Fruit fly (Drosophila melanogaster): ENCODE measurements around the gene mtd.

Gene mtd

DNA sequence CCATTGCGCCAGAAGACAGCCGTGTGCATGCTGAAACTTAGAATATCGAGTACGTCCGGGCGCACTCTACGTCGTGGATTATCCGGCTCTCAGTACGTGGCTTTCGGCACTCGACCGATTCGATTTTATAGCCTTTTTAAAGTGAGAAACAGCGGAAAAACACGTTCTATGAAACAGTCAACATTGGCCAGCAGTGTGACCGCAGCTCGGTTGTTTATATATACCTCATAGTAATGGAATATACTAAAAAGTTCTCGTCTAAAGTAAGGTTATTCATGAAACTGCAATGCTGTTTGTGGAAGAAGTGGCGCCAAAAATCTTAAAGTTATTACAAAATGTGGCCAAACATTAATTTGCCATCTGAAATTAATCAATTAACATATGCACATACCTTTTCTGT is 52.9 kb downstream of the mtd start:
- TF ChIP-seq Sin3A (optimal IDR thresholded peaks at IDR 0.05) (no peak), h (optimal IDR thresholded peaks at IDR 0.05) (no peak), insv (optimal IDR thresholded peaks at IDR 0.05) (no peak), psq (optimal IDR thresholded peaks at IDR 0.05) (no peak), ttk (optimal IDR thresholded peaks at IDR 0.05) (no peak), Myc (optimal IDR thresholded peaks at IDR 0.05) (no peak)

DNA sequence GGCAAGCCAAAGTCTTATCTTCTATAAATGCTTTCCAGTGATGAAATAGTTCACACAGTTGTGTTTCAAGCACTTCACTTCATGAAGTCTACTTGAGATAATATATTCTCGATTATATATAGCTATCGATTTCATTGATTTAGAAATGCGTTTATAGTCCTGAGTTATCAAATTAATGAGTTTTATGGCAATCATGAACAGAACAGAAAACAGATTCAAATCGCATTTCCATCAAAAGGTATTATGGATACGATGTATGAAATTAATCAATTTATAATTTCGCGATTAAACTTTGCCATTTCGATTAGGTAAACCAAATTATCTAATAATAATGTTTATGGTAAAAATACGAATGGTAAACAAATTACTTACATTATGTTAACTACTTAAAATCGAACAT is 55.2 kb downstream of the mtd start:
- TF ChIP-seq psq (optimal IDR thresholded peaks at IDR 0.05) (no peak), Sin3A (optimal IDR thresholded peaks at IDR 0.05) (no peak), insv (optimal IDR thresholded peaks at IDR 0.05) (no peak), h (optimal IDR thresholded peaks at IDR 0.05) (no peak), Myc (optimal IDR thresholded peaks at IDR 0.05) (no peak), ttk (optimal IDR thresholded peaks at IDR 0.05) (no peak)

DNA sequence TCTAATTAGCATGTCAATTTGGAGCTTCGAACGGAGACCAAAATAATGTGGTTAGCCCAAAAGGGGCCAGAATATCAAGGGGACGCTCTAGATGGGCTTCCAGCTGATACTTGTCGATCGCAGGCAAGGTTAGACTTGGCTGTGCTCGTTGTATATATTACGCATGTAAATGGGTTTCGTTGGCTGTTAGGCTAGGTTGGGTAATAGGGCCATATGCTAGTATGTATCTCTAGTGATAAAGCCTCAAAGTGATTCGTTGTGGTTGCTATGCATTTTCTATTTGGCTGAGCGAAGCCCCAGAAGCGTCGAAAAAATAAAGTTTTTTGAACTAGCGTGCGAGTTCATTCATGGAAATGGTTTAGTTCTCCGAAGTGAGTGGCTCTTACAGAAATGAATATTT is 59.5 kb downstream of the mtd start:
- TF ChIP-seq Myc (optimal IDR thresholded peaks at IDR 0.05) (no peak), h (optimal IDR thresholded peaks at IDR 0.05) (no peak)

DNA sequence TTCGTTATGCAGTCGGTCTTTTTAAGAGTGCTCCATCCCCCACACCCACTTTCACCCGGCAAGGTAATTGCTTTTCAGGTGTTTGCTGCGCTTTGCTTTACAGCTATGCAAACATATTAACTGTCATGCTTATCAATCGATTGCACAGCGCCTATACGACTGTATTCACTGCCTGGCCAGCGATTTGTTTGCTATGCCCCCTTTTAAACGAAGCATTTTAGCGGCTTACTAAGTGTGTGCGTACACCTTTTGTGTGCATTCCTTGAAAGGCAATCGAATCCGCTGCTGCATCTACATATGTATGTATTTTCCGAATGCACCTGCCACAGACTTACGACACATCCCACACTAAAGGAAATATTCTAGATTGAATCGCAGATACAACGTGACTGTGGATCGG is 62.3 kb downstream of the mtd start:
- TF ChIP-seq ttk (optimal IDR thresholded peaks at IDR 0.05): no peak
- no peak for TF ChIP-seq Sin3A (optimal IDR thresholded peaks at IDR 0.05)
- TF ChIP-seq insv (optimal IDR thresholded peaks at IDR 0.05): no peak
- no peak for TF ChIP-seq Myc (optimal IDR thresholded peaks at IDR 0.05)
- no peak for TF ChIP-seq h (optimal IDR thresholded peaks at IDR 0.05)
- no peak for TF ChIP-seq psq (optimal IDR thresholded peaks at IDR 0.05)

DNA sequence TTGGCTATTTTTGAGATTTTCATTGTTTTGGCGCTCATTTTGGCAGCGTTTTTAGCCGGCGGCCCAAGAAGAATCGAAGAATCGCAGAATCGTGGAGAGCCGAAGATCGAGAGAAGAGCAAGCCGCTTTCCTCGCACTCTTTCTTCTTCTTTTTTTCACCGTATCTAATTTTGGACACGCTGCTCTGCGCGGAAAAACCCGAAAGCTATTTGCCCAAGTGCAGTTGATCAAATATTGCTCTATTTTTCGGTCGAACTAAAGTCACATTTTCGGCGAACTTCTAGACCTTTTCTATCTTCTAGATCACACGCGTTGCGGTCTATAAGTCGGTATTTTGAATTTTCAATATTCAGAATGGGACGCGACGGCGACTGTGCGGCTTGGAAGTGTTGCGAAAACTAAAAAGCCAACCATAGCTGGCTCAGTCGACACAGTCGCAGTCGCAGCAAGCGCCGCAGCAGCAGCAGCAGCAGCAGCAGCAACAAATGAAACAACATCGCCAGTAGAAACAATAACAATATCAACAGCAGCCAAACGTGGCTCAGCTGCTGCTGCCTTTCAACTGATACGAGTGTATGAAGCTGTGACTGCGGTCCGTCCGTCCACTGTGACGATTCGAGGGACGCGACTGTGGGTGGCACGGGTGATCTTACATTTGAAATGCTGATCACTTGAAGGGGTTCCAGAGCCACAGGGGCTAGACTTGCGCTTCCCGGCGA is 63.2 kb downstream of the mtd start:
- TF ChIP-seq insv (optimal IDR thresholded peaks at IDR 0.05) (no peak), Sin3A (optimal IDR thresholded peaks at IDR 0.05) (no peak), h (optimal IDR thresholded peaks at IDR 0.05) (no peak)

DNA sequence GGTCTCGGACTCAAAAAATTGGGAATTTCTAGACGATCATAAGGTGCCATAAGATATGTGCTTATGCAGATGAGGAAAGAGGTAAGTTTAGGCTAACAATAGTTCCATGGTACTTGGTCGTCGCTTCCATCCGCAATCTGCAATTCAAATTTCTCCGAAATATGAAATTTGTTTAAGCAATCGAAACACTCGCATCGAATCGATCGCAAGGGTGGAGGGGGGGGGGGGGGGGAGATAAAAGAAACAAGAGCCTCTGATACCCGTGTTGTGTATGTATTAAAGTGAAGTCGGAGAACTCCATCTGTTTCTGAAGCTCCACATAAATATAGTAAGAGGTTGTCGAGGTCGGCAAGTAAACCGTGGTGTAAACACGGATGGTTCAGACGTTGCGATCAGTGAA is 64.3 kb downstream of the mtd start:
- TF ChIP-seq ttk (optimal IDR thresholded peaks at IDR 0.05) (no peak), psq (optimal IDR thresholded peaks at IDR 0.05) (no peak), Myc (optimal IDR thresholded peaks at IDR 0.05) (no peak), h (optimal IDR thresholded peaks at IDR 0.05) (no peak)

DNA sequence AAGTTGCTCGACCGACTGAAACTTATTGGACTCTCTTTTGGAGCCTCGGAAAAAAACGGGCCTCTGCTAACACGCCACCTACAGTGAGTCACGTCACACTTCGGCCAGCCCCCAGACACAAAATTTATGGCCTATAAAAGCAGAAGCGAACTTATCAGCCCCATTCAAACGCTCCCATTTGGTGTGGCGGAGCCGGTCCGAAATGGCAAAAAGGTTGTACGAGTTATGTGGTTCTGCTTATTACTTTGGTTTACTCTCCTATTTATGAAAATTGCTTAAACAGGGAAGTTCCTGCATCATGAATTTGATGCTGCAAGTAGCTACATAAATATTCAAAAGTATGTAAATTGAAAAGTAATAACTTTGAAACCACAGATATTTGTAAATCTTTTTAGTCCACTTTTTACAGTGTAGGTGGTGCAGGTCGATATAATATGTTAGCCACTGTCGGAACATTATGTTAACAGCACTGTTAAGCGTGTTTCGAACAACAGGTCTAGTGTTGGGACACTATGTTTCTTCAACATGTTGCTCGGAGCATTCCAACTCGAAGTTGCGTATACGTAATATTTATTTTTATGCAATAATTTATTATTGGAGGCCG is 66.8 kb downstream of the mtd start:
- peak; percentile 66 for TF ChIP-seq psq (optimal IDR thresholded peaks at IDR 0.05)
- no peak for TF ChIP-seq Myc (optimal IDR thresholded peaks at IDR 0.05)

DNA sequence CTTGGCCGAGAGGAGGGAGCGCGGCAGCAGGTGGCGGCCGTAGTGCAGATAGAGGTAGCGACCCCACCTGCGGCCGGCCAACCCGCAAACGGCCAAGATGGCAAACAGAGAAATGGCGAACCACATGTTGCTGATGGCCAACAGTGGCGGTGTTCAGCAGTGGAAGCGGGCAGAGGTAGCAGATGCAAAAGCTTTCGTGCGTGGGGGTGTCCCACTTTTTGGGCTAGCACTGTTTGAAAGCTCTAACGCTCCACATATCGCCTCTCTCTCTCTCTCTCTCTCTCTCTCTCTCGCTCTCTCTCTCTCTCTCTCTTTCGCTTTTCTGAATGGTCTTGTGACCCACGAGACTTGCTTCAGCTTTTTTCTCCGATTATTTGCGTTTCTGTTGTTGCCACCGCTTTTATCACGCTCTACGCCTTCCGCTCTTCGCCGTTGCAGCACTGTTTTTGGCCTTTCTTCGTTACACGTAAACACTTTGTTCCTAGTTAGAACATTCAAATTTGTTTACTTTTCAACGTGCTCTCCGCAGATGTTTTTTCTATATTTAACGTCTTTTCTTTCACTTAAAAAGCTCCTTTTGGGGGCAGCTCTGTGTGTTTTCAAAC is 67.4 kb downstream of the mtd start:
- TF ChIP-seq h (optimal IDR thresholded peaks at IDR 0.05) (peak; percentile 87), insv (optimal IDR thresholded peaks at IDR 0.05) (peak; percentile 94), Sin3A (optimal IDR thresholded peaks at IDR 0.05) (no peak)

DNA sequence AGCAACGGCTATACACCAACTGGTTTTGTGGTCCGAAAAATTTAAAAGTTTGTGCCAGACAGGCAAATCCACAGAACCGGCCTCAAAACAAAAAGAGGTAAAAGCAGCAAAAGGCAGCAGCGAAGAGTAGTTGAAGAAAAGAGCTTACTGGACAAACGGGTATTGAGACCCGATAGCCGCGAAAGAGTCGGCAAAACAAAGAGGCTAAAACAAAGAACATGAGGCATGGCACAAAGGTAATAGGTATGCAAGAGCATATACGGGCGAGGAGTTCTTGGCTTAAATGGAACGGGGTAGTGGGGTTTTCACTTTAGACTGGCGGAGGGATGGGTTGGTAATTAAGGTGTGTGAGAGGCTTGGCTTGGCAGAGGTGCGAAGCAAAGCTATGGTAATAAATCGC is 69.1 kb downstream of the mtd start:
- no peak for TF ChIP-seq psq (optimal IDR thresholded peaks at IDR 0.05)
- TF ChIP-seq Myc (optimal IDR thresholded peaks at IDR 0.05): no peak
- TF ChIP-seq insv (optimal IDR thresholded peaks at IDR 0.05): no peak
- no peak for TF ChIP-seq h (optimal IDR thresholded peaks at IDR 0.05)
- no peak for TF ChIP-seq Sin3A (optimal IDR thresholded peaks at IDR 0.05)
- TF ChIP-seq ttk (optimal IDR thresholded peaks at IDR 0.05): no peak

DNA sequence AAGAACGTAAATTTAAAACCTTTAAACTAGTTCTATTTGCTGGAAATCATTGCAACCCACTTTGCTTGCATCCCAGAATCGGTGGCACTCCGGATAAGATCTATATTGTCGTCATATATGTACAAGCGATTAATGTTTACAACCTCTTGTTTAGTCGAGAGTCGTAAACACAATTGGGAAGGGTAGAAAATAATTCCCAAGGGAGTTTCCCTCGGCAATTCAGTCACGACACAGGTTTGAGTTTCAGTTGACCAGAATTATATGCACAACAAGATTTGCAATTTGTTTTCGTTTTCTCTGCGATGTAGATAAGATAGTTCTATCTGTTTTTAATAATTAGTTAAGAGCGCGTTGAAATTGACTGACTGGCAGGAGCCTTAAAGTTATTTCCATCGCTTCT is 69.9 kb downstream of the mtd start:
- TF ChIP-seq Sin3A (optimal IDR thresholded peaks at IDR 0.05) (no peak), h (optimal IDR thresholded peaks at IDR 0.05) (no peak), Myc (optimal IDR thresholded peaks at IDR 0.05) (no peak), psq (optimal IDR thresholded peaks at IDR 0.05) (no peak), insv (optimal IDR thresholded peaks at IDR 0.05) (no peak), ttk (optimal IDR thresholded peaks at IDR 0.05) (no peak)

DNA sequence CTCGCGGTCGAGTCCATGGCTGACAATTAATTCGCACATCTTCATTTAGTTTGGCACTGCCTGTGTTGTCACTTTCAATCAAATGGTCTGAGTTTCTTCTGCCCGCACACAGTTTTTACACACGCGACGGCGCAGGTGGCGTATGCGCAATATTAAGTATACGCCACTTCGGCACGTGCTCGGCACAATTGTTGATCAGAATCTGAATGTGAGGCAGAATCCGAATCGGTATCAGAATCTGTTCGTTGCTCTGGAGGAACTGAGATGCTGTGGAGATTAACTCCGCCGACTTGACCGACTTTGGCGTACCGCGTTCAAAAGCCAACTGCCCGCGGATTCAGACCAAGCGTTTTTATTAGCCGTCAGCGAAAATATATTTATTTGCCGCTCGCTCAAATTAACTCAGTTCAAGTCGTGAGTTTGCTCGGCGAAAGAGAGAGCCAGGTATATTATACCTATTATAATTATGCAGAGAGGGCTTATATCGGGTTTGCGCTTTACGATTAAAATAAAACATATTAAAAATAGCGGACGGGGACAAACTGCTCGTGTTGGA is 70.6 kb downstream of the mtd start:
- TF ChIP-seq Myc (optimal IDR thresholded peaks at IDR 0.05) (no peak), psq (optimal IDR thresholded peaks at IDR 0.05) (no peak), Sin3A (optimal IDR thresholded peaks at IDR 0.05) (no peak)

DNA sequence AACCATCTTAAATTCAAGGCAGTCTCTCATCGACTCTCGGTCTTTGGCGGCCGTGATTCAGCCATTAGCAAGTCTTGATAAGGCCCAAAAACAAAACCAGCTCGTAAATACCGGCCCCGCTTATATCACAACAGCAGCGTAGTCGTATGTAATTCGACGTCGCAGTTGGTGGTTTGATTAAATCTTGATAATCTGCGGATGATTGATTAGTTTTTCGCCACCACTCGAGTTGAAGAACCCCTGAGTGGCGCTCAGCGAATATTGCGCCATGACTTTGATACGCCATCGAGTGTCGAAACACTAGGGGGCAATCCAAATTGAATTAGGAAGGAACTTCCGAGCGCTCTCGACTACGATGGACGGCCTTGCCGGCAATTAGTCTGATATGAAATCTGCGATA is 71.6 kb downstream of the mtd start:
- TF ChIP-seq Myc (optimal IDR thresholded peaks at IDR 0.05): no peak
- no peak for TF ChIP-seq h (optimal IDR thresholded peaks at IDR 0.05)
- no peak for TF ChIP-seq psq (optimal IDR thresholded peaks at IDR 0.05)
- no peak for TF ChIP-seq insv (optimal IDR thresholded peaks at IDR 0.05)
- TF ChIP-seq Sin3A (optimal IDR thresholded peaks at IDR 0.05): no peak
- no peak for TF ChIP-seq ttk (optimal IDR thresholded peaks at IDR 0.05)

DNA sequence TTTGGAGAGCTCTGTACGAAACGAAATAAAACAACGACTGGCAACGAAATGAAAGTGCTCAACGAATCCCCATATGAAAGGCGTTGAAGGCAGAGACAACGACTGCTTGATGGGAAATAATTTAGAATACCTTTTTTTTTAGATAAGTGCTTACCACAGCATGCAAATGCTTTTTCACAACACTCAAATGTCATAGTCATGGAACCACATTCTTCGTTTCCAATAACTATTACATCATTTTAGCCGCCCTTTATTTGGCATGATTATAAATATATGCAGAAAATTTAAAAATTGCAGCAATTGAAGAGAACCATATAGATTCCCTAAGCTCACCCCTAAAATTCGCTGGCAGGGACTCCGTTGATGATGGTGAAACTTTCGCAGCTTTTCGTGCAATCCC is 72.5 kb downstream of the mtd start, which contains the start of gene CG31538:
CG31538 (minus strand) TSS at position 101 of the 400 bp plus-strand sequence.
- TF ChIP-seq Sin3A (optimal IDR thresholded peaks at IDR 0.05) (no peak), h (optimal IDR thresholded peaks at IDR 0.05) (no peak), psq (optimal IDR thresholded peaks at IDR 0.05) (no peak), Myc (optimal IDR thresholded peaks at IDR 0.05) (no peak), insv (optimal IDR thresholded peaks at IDR 0.05) (no peak), ttk (optimal IDR thresholded peaks at IDR 0.05) (no peak)

Data from Kc167 (cell line).